Fruit fly (Drosophila melanogaster) whole organism, prepupa: ENCODE data around the gene MED17.

Source experiments
- CG10631 ChIP-seq: fragments of 200-800 bp; sonication (Bioruptor generic); optimal IDR thresholded peaks from 2 replicates; lab custom pipeline; 2016; ENCODE audit warnings: missing biosample characterization, missing genetic modification characterization
- CG10669 ChIP-seq: fragments of 200-800 bp; sonication (Bioruptor generic); optimal IDR thresholded peaks from 3 replicates; lab custom pipeline; 2018; ENCODE audit warnings: missing biosample characterization, mild to moderate bottlenecking, missing genetic modification characterization, moderate library complexity
- CG11294 ChIP-seq: fragments of 200-800 bp; sonication (Bioruptor generic); IDR thresholded peaks from 2 replicates; pipeline ENCODE4 v1.3.6; 2022; ENCODE audit warnings: missing biosample characterization, missing genetic modification characterization
- CG11762 ChIP-seq: fragments of 200-800 bp; sonication (Bioruptor generic); optimal IDR thresholded peaks from 3 replicates; lab custom pipeline; 2016; ENCODE audit warnings: missing biosample characterization, missing genetic modification characterization; ENCODE audit not compliant: insufficient read depth
- CG11902 ChIP-seq: fragments of 200-800 bp; sonication (Bioruptor generic); optimal IDR thresholded peaks from 3 replicates; lab custom pipeline; 2016; ENCODE audit warnings: missing biosample characterization, missing genetic modification characterization
- CG15336 ChIP-seq: fragments of 200-800 bp; sonication (Bioruptor generic); IDR thresholded peaks from 2 replicates; pipeline ENCODE4 v1.3.6; 2022; ENCODE audit warnings: missing biosample characterization, missing genetic modification characterization
- CG1621 ChIP-seq: fragments of 200-800 bp; sonication (Bioruptor generic); optimal IDR thresholded peaks from 3 replicates; lab custom pipeline; 2018; ENCODE audit warnings: missing biosample characterization, mild to moderate bottlenecking, missing genetic modification characterization
- CG3032 ChIP-seq: fragments of 200-800 bp; optimal IDR thresholded peaks from 2 replicates; lab custom pipeline; 2019; ENCODE audit warnings: missing biosample characterization, mild to moderate bottlenecking, missing genetic modification characterization, moderate library complexity
- CG31627 ChIP-seq: fragments of 200-800 bp; sonication (Bioruptor generic); optimal IDR thresholded peaks from 3 replicates; lab custom pipeline; 2016; ENCODE audit warnings: missing biosample characterization, missing genetic modification characterization
- CG32006 ChIP-seq: fragments of 200-800 bp; sonication (Bioruptor generic); optimal IDR thresholded peaks from 3 replicates; lab custom pipeline; 2017; ENCODE audit warnings: missing biosample characterization, mild to moderate bottlenecking, missing genetic modification characterization
- CG3919 ChIP-seq: fragments of 200-800 bp; sonication (Bioruptor generic); optimal IDR thresholded peaks from 3 replicates; lab custom pipeline; 2016; ENCODE audit warnings: missing biosample characterization, missing genetic modification characterization
- CG4318 ChIP-seq: fragments of 200-800 bp; sonication (Bioruptor generic); optimal IDR thresholded peaks from 3 replicates; lab custom pipeline; 2017; ENCODE audit warnings: missing biosample characterization, mild to moderate bottlenecking, missing genetic modification characterization
- CG6163 ChIP-seq: fragments of 200-800 bp; sonication (Bioruptor generic); IDR thresholded peaks from 3 replicates; pipeline ENCODE4 v1.3.6; 2022; ENCODE audit warnings: missing biosample characterization, missing genetic modification characterization
- CG6792 ChIP-seq: fragments of 200-800 bp; sonication (Bioruptor generic); optimal IDR thresholded peaks from 3 replicates; lab custom pipeline; 2016; ENCODE audit warnings: missing biosample characterization, missing genetic modification characterization
- CG6808 ChIP-seq: fragments of 200-800 bp; sonication (Bioruptor generic); optimal IDR thresholded peaks from 3 replicates; lab custom pipeline; 2017; ENCODE audit warnings: missing biosample characterization, missing genetic modification characterization, mild to moderate bottlenecking, moderate library complexity, missing genetic modification reagents
- CG8119 ChIP-seq: fragments of 200-800 bp; sonication (Bioruptor generic); IDR thresholded peaks from 3 replicates; pipeline ENCODE4 v1.3.6; 2022; ENCODE audit warnings: missing biosample characterization, missing genetic modification characterization
- CG8319 ChIP-seq: fragments of 200-800 bp; sonication (Bioruptor generic); optimal IDR thresholded peaks from 3 replicates; lab custom pipeline; 2016; ENCODE audit warnings: missing biosample characterization, missing genetic modification characterization
- CG8632 ChIP-seq: fragments of 200-800 bp; sonication (Bioruptor generic); optimal IDR thresholded peaks from 3 replicates; lab custom pipeline; 2016; ENCODE audit warnings: missing biosample characterization, missing genetic modification characterization
- CG9139 ChIP-seq: fragments of 200-800 bp; sonication (Bioruptor generic); optimal IDR thresholded peaks from 3 replicates; lab custom pipeline; 2017; ENCODE audit warnings: missing biosample characterization, mild to moderate bottlenecking, missing genetic modification characterization
- Eip75B ChIP-seq: fragments of 200-800 bp; sonication (Bioruptor generic); optimal IDR thresholded peaks from 3 replicates; lab custom pipeline; 2016; ENCODE audit warnings: missing biosample characterization, missing genetic modification characterization
- Eip78C ChIP-seq: fragments of 200-800 bp; sonication (Bioruptor generic); peaks from one replicate; lab custom pipeline; 2016; ENCODE audit warnings: missing biosample characterization, missing genetic modification characterization
- Eip93F ChIP-seq: fragments of 200-800 bp; sonication (Bioruptor generic); optimal IDR thresholded peaks from 2 replicates; lab custom pipeline; 2016; ENCODE audit warnings: missing biosample characterization, mild to moderate bottlenecking, missing genetic modification characterization
- Hr39 ChIP-seq: fragments of 200-800 bp; sonication (Bioruptor generic); optimal IDR thresholded peaks from 2 replicates; lab custom pipeline; 2016; ENCODE audit warnings: missing biosample characterization, missing genetic modification characterization
- Hr4 ChIP-seq: fragments of 200-800 bp; sonication (Bioruptor generic); optimal IDR thresholded peaks from 3 replicates; lab custom pipeline; 2016; ENCODE audit warnings: missing biosample characterization, missing genetic modification characterization
- Met ChIP-seq: fragments of 200-800 bp; sonication (Bioruptor generic); optimal IDR thresholded peaks from 3 replicates; lab custom pipeline; 2016; ENCODE audit warnings: missing biosample characterization, missing genetic modification characterization
- OdsH ChIP-seq: fragments of 200-800 bp; sonication (Bioruptor generic); optimal IDR thresholded peaks from 3 replicates; lab custom pipeline; 2016; ENCODE audit warnings: missing biosample characterization, missing genetic modification characterization
- Smox ChIP-seq: fragments of 200-800 bp; sonication (Bioruptor generic); optimal IDR thresholded peaks from 3 replicates; lab custom pipeline; 2016; ENCODE audit warnings: missing biosample characterization, missing genetic modification characterization
- Sox102F ChIP-seq: fragments of 200-800 bp; sonication (Bioruptor generic); optimal IDR thresholded peaks from 2 replicates; lab custom pipeline; 2016; ENCODE audit warnings: missing biosample characterization, mild to moderate bottlenecking, missing genetic modification characterization
- Sox14 ChIP-seq: fragments of 200-800 bp; sonication (Bioruptor generic); optimal IDR thresholded peaks from 3 replicates; lab custom pipeline; 2016; ENCODE audit warnings: missing biosample characterization, missing genetic modification characterization
- Sox15 ChIP-seq: fragments of 200-800 bp; sonication (Bioruptor generic); optimal IDR thresholded peaks from 3 replicates; lab custom pipeline; 2016; ENCODE audit warnings: missing biosample characterization, missing genetic modification characterization
- achi ChIP-seq: fragments of 200-800 bp; sonication (Bioruptor generic); optimal IDR thresholded peaks from 3 replicates; lab custom pipeline; 2016; ENCODE audit warnings: missing biosample characterization, missing genetic modification characterization
- acj6 ChIP-seq: fragments of 200-800 bp; sonication (Bioruptor generic); optimal IDR thresholded peaks from 3 replicates; lab custom pipeline; 2016; ENCODE audit warnings: missing biosample characterization, missing genetic modification characterization
- cyc ChIP-seq: fragments of 200-800 bp; sonication (Bioruptor generic); optimal IDR thresholded peaks from 3 replicates; lab custom pipeline; 2016; ENCODE audit warnings: missing biosample characterization, missing genetic modification characterization
- dsx ChIP-seq: fragments of 200-800 bp; optimal IDR thresholded peaks from 3 replicates; lab custom pipeline; 2019; ENCODE audit warnings: missing biosample characterization, mild to moderate bottlenecking, missing genetic modification characterization, moderate library complexity; ENCODE audit not compliant: poor library complexity, severe bottlenecking
- eg ChIP-seq: fragments of 200-800 bp; sonication (Bioruptor generic); IDR thresholded peaks from 3 replicates; pipeline ENCODE4 v1.3.6; 2022; ENCODE audit warnings: missing biosample characterization, missing genetic modification characterization
- esn ChIP-seq: fragments of 200-800 bp; sonication (Bioruptor generic); optimal IDR thresholded peaks from 2 replicates; lab custom pipeline; 2016; ENCODE audit warnings: missing biosample characterization, mild to moderate bottlenecking, missing genetic modification characterization, moderate library complexity
- fd59A ChIP-seq: fragments of 200-800 bp; sonication (Bioruptor generic); optimal IDR thresholded peaks from 2 replicates; lab custom pipeline; 2017; ENCODE audit warnings: missing biosample characterization, mild to moderate bottlenecking, missing genetic modification characterization, missing genetic modification reagents
- fkh ChIP-seq: fragments of 200-800 bp; sonication (Bioruptor generic); optimal IDR thresholded peaks from 3 replicates; lab custom pipeline; 2017; ENCODE audit warnings: missing biosample characterization, mild to moderate bottlenecking, missing genetic modification characterization, moderate library complexity
- lz ChIP-seq: fragments of 200-800 bp; sonication (Bioruptor generic); optimal IDR thresholded peaks from 3 replicates; lab custom pipeline; 2016; ENCODE audit warnings: missing biosample characterization, missing genetic modification characterization
- net ChIP-seq: fragments of 200-800 bp; sonication (Bioruptor generic); optimal IDR thresholded peaks from 3 replicates; lab custom pipeline; 2016; ENCODE audit warnings: missing biosample characterization, missing genetic modification characterization
- pdm3 ChIP-seq: fragments of 200-800 bp; sonication (Bioruptor generic); optimal IDR thresholded peaks from 3 replicates; lab custom pipeline; 2016; ENCODE audit warnings: missing biosample characterization, missing genetic modification characterization
- salr ChIP-seq, 2 experiments: fragments of 200-800 bp; sonication (Bioruptor generic); optimal IDR thresholded peaks; 3 replicates each; lab custom pipeline; 2016 to 2018; ENCODE audit warnings: missing biosample characterization in 2 of 2, missing genetic modification characterization in 2 of 2, mild to moderate bottlenecking in 1 of 2
- ss ChIP-seq, 2 experiments: fragments of 200-800 bp; sonication (Bioruptor generic); optimal IDR thresholded peaks; 2 replicates in 1 of 2; 3 replicates in 1 of 2; lab custom pipeline; 2017 to 2018; ENCODE audit warnings: mild to moderate bottlenecking in 2 of 2, missing biosample characterization in 2 of 2, missing genetic modification characterization in 2 of 2, moderate library complexity in 1 of 2
- svp ChIP-seq: fragments of 200-800 bp; sonication (Bioruptor generic); peaks from one replicate; lab custom pipeline; 2016; ENCODE audit warnings: missing biosample characterization, missing genetic modification characterization
- topi ChIP-seq: fragments of 200-800 bp; sonication (Bioruptor generic); optimal IDR thresholded peaks from 3 replicates; lab custom pipeline; 2016; ENCODE audit warnings: missing biosample characterization, missing genetic modification characterization
- vri ChIP-seq: fragments of 200-800 bp; sonication (Bioruptor generic); optimal IDR thresholded peaks from 3 replicates; lab custom pipeline; 2016; ENCODE audit warnings: missing biosample characterization, mild to moderate bottlenecking, missing genetic modification characterization

MED17 gene

dm6 chr3R:18167173-18167415 lies 21.8 kb upstream of the MED17 start, which contains the start of the genes CG7215 and Prx5:
Gene CG7215 (minus strand): TSS chr3R:18167273.
Gene Prx5 (minus strand): TSS chr3R:18167273.
- TF ChIP-seq CG1621 (tag; lab: Kevin White, UChicago) = no peak
- no peak for TF ChIP-seq Sox14 (GFP tag; lab: Kevin White, UChicago)
- TF ChIP-seq CG4318 (GFP tag; lab: Kevin White, UChicago) = no peak
- no peak for TF ChIP-seq CG6808
- no peak for TF ChIP-seq CG6792 (GFP tag; lab: Kevin White, UChicago)
- TF ChIP-seq CG8119 (GFP tag; lab: Robert Waterston, UW) = no peak
- TF ChIP-seq Hr39 (GFP tag; lab: Kevin White, UChicago) = no peak
- no peak for TF ChIP-seq CG11294 (GFP tag; lab: Robert Waterston, UW)
- TF ChIP-seq Sox15 = no peak
- no peak for TF ChIP-seq eg
- no peak for TF ChIP-seq CG10631
- TF ChIP-seq Eip93F (GFP tag; lab: Kevin White, UChicago) = no peak

- TF ChIP-seq Sox15 (peak; percentile 36), achi (GFP tag; lab: Kevin White, UChicago) (peak; percentile 40), Hr39 (GFP tag; lab: Kevin White, UChicago) (peak; percentile 28), CG10631 (peak; percentile 54), lz (peak; percentile 34), Smox (GFP tag; lab: Kevin White, UChicago) (peak; percentile 20), CG3919 (GFP tag; lab: Kevin White, UChicago) (peak; percentile 16), Eip78C (GFP tag; lab: Kevin White, UChicago) (peak; percentile 69), CG31627 (GFP tag; lab: Kevin White, UChicago) (peak; percentile 37), CG3032 (tag; lab: Kevin White, UChicago) (peak; percentile 42), CG11762 (GFP tag; lab: Kevin White, UChicago) (peak; percentile 15), OdsH (peak; percentile 31), svp (peak; percentile 83), net (GFP tag; lab: Kevin White, UChicago) (no peak), CG32006 (peak; percentile 24), Hr4 (GFP tag; lab: Kevin White, UChicago) (peak; percentile 39), CG6792 (GFP tag; lab: Kevin White, UChicago) (no peak), salr (GFP tag; optimal IDR thresholded peaks at IDR 0.05; lab: Kevin White, UChicago) (peak in 1 of 2 experiments; percentile 30), vri (GFP tag; lab: Kevin White, UChicago) (peak; percentile 11), Met (GFP tag; lab: Kevin White, UChicago) (no peak), ss (GFP tag; optimal IDR thresholded peaks at IDR 0.05; lab: Kevin White, UChicago) (peak in 1 of 2 experiments; percentile 56), fd59A (GFP tag; lab: Kevin White, UChicago) (no peak), acj6 (peak; percentile 31), fkh (GFP tag; lab: Kevin White, UChicago) (peak; percentile 71), CG10669 (GFP tag; lab: Kevin White, UChicago) (no peak), CG4318 (GFP tag; lab: Kevin White, UChicago) (peak; percentile 17), Eip75B (GFP tag; lab: Kevin White, UChicago) (no peak), cyc (peak; percentile 19), CG6163 (GFP tag; lab: Robert Waterston, UW) (no peak; the same call in 2 of the 3 replicates), topi (GFP tag; lab: Kevin White, UChicago) (peak; percentile 7)
These were observed 21.2 kb upstream of the MED17 start, which contains the start of gene wrd for dm6 chr3R:18167416-18168237. Gene wrd (plus strand): TSS chr3R:18167757.

dm6 chr3R:18168398-18168797 lies 20.5 kb upstream of the MED17 start:
- TF ChIP-seq fd59A (GFP tag; lab: Kevin White, UChicago) (no peak), acj6 (peak; percentile 1), CG9139 (peak; percentile 25), Hr39 (GFP tag; lab: Kevin White, UChicago) (peak; percentile 25), pdm3 (no peak), CG11762 (GFP tag; lab: Kevin White, UChicago) (peak; percentile 5), dsx (GFP tag; lab: Kevin White, UChicago) (peak; percentile 19), achi (GFP tag; lab: Kevin White, UChicago) (peak; percentile 35), CG8632 (GFP tag; lab: Kevin White, UChicago) (peak; percentile 36), CG15336 (GFP tag; lab: Robert Waterston, UW) (0 out of 2 replicates have a peak, but pooled peaks have one; percentile 10), Eip93F (GFP tag; lab: Kevin White, UChicago) (no peak), CG11902 (GFP tag; lab: Kevin White, UChicago) (no peak), vri (GFP tag; lab: Kevin White, UChicago) (peak; percentile 4), CG31627 (GFP tag; lab: Kevin White, UChicago) (peak; percentile 29), eg (peak; percentile 47; the same call in 2 of the 3 replicates), Sox102F (GFP tag; lab: Kevin White, UChicago) (peak; percentile 33), CG8319 (GFP tag; lab: Kevin White, UChicago) (no peak), esn (GFP tag; lab: Kevin White, UChicago) (peak; percentile 49), CG32006 (peak; percentile 18)
